Worm (Caenorhabditis elegans): ENCODE data around the gene math-6.
A peak's percentile ranks its signal among the peaks of the same experiment; 100 is the strongest.

math-6 gene

DNA sequence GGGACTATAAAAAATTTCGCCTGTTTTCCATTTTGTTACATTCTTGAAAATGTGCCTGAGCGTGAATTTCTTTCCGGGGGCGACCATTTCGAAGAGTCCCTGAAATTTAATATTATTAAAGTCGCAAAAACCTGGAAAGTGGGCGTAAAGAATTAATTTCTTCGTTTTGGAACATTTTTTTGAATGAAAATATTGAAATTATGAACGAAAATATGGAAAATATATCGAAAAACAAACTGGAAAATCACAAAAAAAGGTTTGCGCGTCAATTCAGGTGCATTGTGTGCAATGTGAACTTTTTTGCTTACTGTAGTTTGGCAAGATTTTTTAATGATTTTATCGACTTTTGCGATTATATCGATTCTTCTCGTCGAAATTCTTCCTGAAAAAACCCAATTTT is 36.5 kb upstream of the math-6 start, which contains the start of gene bath-7:
Gene bath-7 (minus strand): TSS at position 101 of the 400 bp plus-strand sequence.
- no peak for TF ChIP-seq nhr-6 (tag; optimal IDR thresholded peaks at IDR 0.05)
- no peak for TF ChIP-seq blmp-1 (tag; optimal IDR thresholded peaks at IDR 0.05; ENCODE audit: insufficient read depth)
- no peak for TF ChIP-seq mdl-1 (tag; optimal IDR thresholded peaks at IDR 0.05)
- no peak for TF ChIP-seq ceh-16 (tag; optimal IDR thresholded peaks at IDR 0.05)
- TF ChIP-seq elt-3 (tag; optimal IDR thresholded peaks at IDR 0.05): no peak
- TF ChIP-seq Y55F3AM.14 (GFP tag; optimal IDR thresholded peaks at IDR 0.05): no peak
- TF ChIP-seq nhr-10 (tag; optimal IDR thresholded peaks at IDR 0.05): no peak
- TF ChIP-seq aly-2 (tag; optimal IDR thresholded peaks at IDR 0.05): no peak
- no peak for TF ChIP-seq skn-1 (tag; optimal IDR thresholded peaks at IDR 0.05)

DNA sequence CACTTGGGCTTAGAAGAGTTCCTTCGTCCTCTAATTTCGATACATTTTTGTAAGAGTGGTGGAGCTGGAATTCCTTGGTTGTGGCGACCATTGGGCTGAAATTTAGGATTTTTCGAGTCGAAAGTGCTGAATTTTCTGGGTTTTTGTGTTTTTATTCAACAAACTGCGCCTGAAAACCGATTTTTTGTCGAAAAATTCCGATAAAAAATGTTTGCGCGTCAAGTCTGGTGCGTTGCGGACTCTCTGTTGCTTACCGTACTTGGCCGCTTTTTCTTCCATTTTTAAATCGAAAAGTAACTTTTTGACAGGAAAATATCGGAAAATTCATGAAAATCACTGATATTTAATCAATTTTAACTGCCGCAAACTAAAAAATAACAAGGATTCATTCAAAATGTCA is 33.3 kb upstream of the math-6 start, which contains the start of gene bath-4:
Gene bath-4 (minus strand): TSS at position 101 of the 400 bp plus-strand sequence.
- TF ChIP-seq egl-27 (tag; optimal IDR thresholded peaks at IDR 0.05) (no peak), unc-62 (GFP tag; optimal IDR thresholded peaks at IDR 0.05) (no peak), nhr-12 (tag; optimal IDR thresholded peaks at IDR 0.05) (no peak), nhr-77 (tag; optimal IDR thresholded peaks at IDR 0.05) (no peak), Y55F3AM.14 (GFP tag; optimal IDR thresholded peaks at IDR 0.05) (no peak), nhr-129 (tag; optimal IDR thresholded peaks at IDR 0.05) (no peak), ZK546.5 (tag; optimal IDR thresholded peaks at IDR 0.05) (no peak), sma-9 (GFP tag; optimal IDR thresholded peaks at IDR 0.05) (no peak), sma-9 (tag; optimal IDR thresholded peaks at IDR 0.05) (no peak)

DNA sequence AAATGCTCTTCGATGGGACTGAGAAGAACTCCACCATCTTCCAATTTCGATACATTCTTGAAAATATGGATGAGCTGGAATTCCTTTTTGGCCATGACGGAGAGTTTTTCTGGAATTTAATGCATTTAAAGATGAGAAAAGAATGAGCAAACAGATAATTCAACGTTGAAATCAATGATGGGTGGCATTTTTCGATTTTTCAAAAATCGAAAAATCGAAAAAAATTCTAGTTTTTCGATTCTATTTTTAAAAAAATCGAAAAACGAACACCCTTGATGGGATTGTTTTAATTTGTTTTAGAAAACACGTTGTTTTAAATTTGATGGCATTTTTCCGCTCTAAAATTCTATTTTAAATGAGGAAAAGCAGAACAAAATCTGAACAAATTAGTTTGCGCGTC is 28.2 kb upstream of the math-6 start, which contains the start of gene math-31:
Gene math-31 (minus strand): TSS at position 101 of the 400 bp plus-strand sequence.
- TF ChIP-seq blmp-1 (tag; optimal IDR thresholded peaks at IDR 0.05; ENCODE audit: insufficient read depth) (no peak), sem-4 (tag; optimal IDR thresholded peaks at IDR 0.05) (no peak), elt-3 (tag; optimal IDR thresholded peaks at IDR 0.05) (no peak), R02D3.7 (tag; optimal IDR thresholded peaks at IDR 0.05) (no peak), sma-9 (GFP tag; optimal IDR thresholded peaks at IDR 0.05) (no peak), sma-9 (tag; optimal IDR thresholded peaks at IDR 0.05) (no peak), F13H6.1 (tag; optimal IDR thresholded peaks at IDR 0.05) (no peak), egl-27 (tag; optimal IDR thresholded peaks at IDR 0.05) (no peak), ceh-82 (tag; optimal IDR thresholded peaks at IDR 0.05) (no peak), crh-2 (tag; optimal IDR thresholded peaks at IDR 0.05) (no peak), unc-39 (tag; optimal IDR thresholded peaks at IDR 0.05) (no peak), unc-55 (GFP tag; optimal IDR thresholded peaks at IDR 0.05) (no peak), nhr-23 (tag; optimal IDR thresholded peaks at IDR 0.05) (no peak)

DNA sequence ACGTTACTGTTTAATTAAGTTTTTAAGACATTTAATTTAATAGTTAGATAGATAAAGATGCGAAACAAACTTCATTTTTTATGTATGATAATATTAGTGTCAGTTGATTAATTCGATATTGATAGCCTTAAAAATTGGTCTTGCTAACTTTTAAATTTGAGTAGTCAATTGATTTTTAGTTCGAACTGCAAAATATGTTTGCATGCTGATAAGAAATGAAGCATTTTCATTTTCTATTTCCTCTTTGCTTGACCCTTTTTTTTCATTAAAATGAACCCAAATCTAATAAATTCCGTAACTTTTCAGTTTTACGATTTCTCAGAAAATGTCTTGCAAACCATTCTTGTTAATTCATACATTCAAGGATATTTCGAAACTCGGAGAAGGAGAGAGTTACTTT is 20.6 kb upstream of the math-6 start, which contains the start of gene math-22:
Gene math-22 (plus strand): TSS at position 301 of the 400 bp plus-strand sequence.
- TF ChIP-seq nhr-21 (tag; optimal IDR thresholded peaks at IDR 0.05) (no peak), fos-1 (tag; optimal IDR thresholded peaks at IDR 0.05) (peak; percentile 23)

DNA sequence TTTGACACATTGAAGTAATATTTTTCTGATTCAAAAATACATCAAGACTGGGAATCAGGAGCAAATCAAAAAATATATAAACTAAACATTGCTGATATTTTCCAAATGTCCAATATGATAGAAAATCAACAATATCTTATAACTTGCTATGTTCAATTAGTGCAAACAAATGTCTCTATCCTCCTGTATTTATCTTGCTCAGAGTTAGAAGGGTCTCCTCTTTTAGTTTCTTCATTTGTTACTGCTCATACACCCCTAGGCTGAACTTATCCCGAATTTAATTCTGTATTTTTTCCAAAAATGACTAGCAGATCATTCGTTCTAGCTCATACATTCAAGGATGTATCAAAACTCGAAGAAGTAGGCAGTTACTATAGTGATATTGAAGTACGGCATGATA is 17.4 kb upstream of the math-6 start, which contains the start of gene math-23:
Gene math-23 (plus strand): TSS at position 301 of the 400 bp plus-strand sequence.
- TF ChIP-seq elt-1 (tag; optimal IDR thresholded peaks at IDR 0.05) (no peak), nhr-77 (tag; optimal IDR thresholded peaks at IDR 0.05) (no peak), unc-39 (tag; optimal IDR thresholded peaks at IDR 0.05) (no peak)

DNA sequence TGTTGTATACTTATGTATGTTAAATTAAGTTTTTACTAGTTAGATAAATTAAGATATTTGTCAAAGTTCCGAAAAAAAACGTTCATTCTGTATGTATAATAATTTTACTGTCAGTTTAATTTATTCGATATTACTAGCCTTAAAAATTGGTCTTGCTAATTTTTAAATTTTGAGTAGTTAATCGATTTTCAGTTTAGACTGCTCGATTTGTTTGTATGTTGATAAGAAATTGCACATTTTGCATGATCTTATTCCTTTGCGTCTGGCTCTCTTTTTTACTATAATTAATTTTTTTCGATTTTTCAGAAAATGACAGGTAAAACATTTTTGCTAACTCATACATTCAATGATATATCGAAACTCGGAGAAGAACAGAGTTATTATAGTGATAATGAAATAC is 15.4 kb upstream of the math-6 start, which contains the start of gene math-24:
Gene math-24 (plus strand): TSS at position 301 of the 400 bp plus-strand sequence.
- TF ChIP-seq ZK546.5 (tag; optimal IDR thresholded peaks at IDR 0.05) (no peak), mdl-1 (tag; optimal IDR thresholded peaks at IDR 0.05) (no peak), lin-11 (tag; optimal IDR thresholded peaks at IDR 0.05) (no peak), unc-55 (GFP tag; optimal IDR thresholded peaks at IDR 0.05) (no peak), ceh-82 (tag; optimal IDR thresholded peaks at IDR 0.05) (no peak), skn-1 (tag; optimal IDR thresholded peaks at IDR 0.05) (no peak), unc-39 (tag; optimal IDR thresholded peaks at IDR 0.05) (no peak), peb-1 (tag; optimal IDR thresholded peaks at IDR 0.05) (no peak), blmp-1 (tag; optimal IDR thresholded peaks at IDR 0.05; ENCODE audit: insufficient read depth) (no peak), dmd-4 (tag; optimal IDR thresholded peaks at IDR 0.05) (no peak), sma-3 (GFP tag; optimal IDR thresholded peaks at IDR 0.05) (no peak), ceh-16 (tag; optimal IDR thresholded peaks at IDR 0.05) (no peak)
